Fruit fly (Drosophila melanogaster) whole organism, embryonic: ENCODE data around the gene CG14961.

Experiments
- Abd-B ChIP-seq: fragments of 200-800 bp; sonication (Bioruptor generic); optimal IDR thresholded peaks from 2 replicates; lab custom pipeline; 2018; ENCODE audit warnings: missing biosample characterization, mild to moderate bottlenecking, missing genetic modification characterization, moderate library complexity
- Atf3 ChIP-seq: fragments of 200-800 bp; sonication (Bioruptor generic); optimal IDR thresholded peaks from 3 replicates; lab custom pipeline; 2016; ENCODE audit warnings: missing biosample characterization, missing genetic modification characterization
- CG1024 ChIP-seq: fragments of 200-800 bp; sonication (Bioruptor generic); IDR thresholded peaks from 2 replicates; pipeline ENCODE4 v1.3.6; 2022; ENCODE audit warnings: missing biosample characterization, missing genetic modification characterization
- CG10274 ChIP-seq: fragments of 200-800 bp; sonication (Bioruptor generic); optimal IDR thresholded peaks from 3 replicates; lab custom pipeline; 2017; ENCODE audit warnings: missing biosample characterization, mild to moderate bottlenecking, missing genetic modification characterization
- CG10366 ChIP-seq: fragments of 200-800 bp; sonication (Bioruptor generic); IDR thresholded peaks from 2 replicates; pipeline ENCODE4 v1.3.6; 2022; ENCODE audit warnings: missing biosample characterization, missing genetic modification characterization
- CG13287 ChIP-seq: fragments of 200-800 bp; sonication (Bioruptor generic); IDR thresholded peaks from 2 replicates; pipeline ENCODE4 v1.3.6; 2022; ENCODE audit warnings: missing biosample characterization, missing genetic modification characterization; ENCODE audit not compliant: partially characterized antibody
- CG14667 ChIP-seq: fragments of 200-800 bp; sonication (Bioruptor generic); IDR thresholded peaks from 2 replicates; pipeline ENCODE4 v1.3.6; 2022; ENCODE audit warnings: missing biosample characterization, missing genetic modification characterization
- CG14965 ChIP-seq: fragments of 200-800 bp; sonication (Bioruptor generic); optimal IDR thresholded peaks from 2 replicates; lab custom pipeline; 2016; ENCODE audit warnings: missing biosample characterization, missing genetic modification characterization, borderline replicate concordance
- CG15479 ChIP-seq: fragments of 200-800 bp; sonication (Bioruptor generic); optimal IDR thresholded peaks from 3 replicates; lab custom pipeline; 2019; ENCODE audit warnings: missing biosample characterization, mild to moderate bottlenecking, missing genetic modification characterization, moderate library complexity
- CG1603 ChIP-seq: fragments of 200-800 bp; sonication (Bioruptor generic); optimal IDR thresholded peaks from 2 replicates; lab custom pipeline; 2019; ENCODE audit warnings: missing biosample characterization, mild to moderate bottlenecking, missing genetic modification characterization, moderate library complexity
- CG17361 ChIP-seq: fragments of 200-800 bp; sonication (Bioruptor generic); IDR thresholded peaks from 3 replicates; pipeline ENCODE4 v1.3.6; 2022; ENCODE audit warnings: missing biosample characterization, missing genetic modification characterization
- CG30020 ChIP-seq: fragments of 200-800 bp; optimal IDR thresholded peaks from 2 replicates; lab custom pipeline; 2019; ENCODE audit warnings: missing biosample characterization, mild to moderate bottlenecking, missing genetic modification characterization, moderate library complexity
- CG3726 ChIP-seq: fragments of 200-800 bp; sonication (Bioruptor generic); IDR thresholded peaks from 3 replicates; pipeline ENCODE4, ENCODE4 v1.3.6; 2022; ENCODE audit warnings: missing biosample characterization, missing genetic modification characterization
- CG7786 ChIP-seq: fragments of 200-800 bp; sonication (Bioruptor generic); optimal IDR thresholded peaks from 2 replicates; lab custom pipeline; 2016; ENCODE audit warnings: missing biosample characterization, missing genetic modification characterization
- CG8359 ChIP-seq: fragments of 200-800 bp; sonication (Bioruptor generic); optimal IDR thresholded peaks from 2 replicates; lab custom pipeline; 2017; ENCODE audit warnings: missing biosample characterization, mild to moderate bottlenecking, missing genetic modification characterization, borderline replicate concordance
- CG8924 ChIP-seq: fragments of 200-800 bp; optimal IDR thresholded peaks from 3 replicates; lab custom pipeline; 2019; ENCODE audit warnings: missing biosample characterization, mild to moderate bottlenecking, missing genetic modification characterization, moderate library complexity
- Dll ChIP-seq: fragments of 200-800 bp; sonication (Bioruptor generic); IDR thresholded peaks from 4 replicates; pipeline ENCODE4 v1.3.6; 2022; ENCODE audit warnings: missing biosample characterization, missing genetic modification characterization; ENCODE audit not compliant: partially characterized antibody
- HLHmδ ChIP-seq: fragments of 200-800 bp; sonication (Bioruptor generic); optimal IDR thresholded peaks from 2 replicates; lab custom pipeline; 2018; ENCODE audit warnings: missing biosample characterization, mild to moderate bottlenecking, missing genetic modification characterization, moderate library complexity
- Hr51 ChIP-seq, 2 experiments: fragments of 200-800 bp; sonication (Bioruptor generic); optimal IDR thresholded peaks; 2 replicates in 1 of 2; 3 replicates in 1 of 2; lab custom pipeline; 2016 to 2018; ENCODE audit warnings: missing biosample characterization in 2 of 2, missing genetic modification characterization in 2 of 2, mild to moderate bottlenecking in 1 of 2, moderate library complexity in 1 of 2
- Kr ChIP-seq: fragments of 200-800 bp; sonication (Bioruptor generic); optimal IDR thresholded peaks from 2 replicates; lab custom pipeline; 2017; ENCODE audit warnings: missing biosample characterization, mild to moderate bottlenecking, missing genetic modification characterization
- Max ChIP-seq: fragments of 200-800 bp; sonication (Bioruptor generic); optimal IDR thresholded peaks from 2 replicates; lab custom pipeline; 2016; ENCODE audit warnings: missing biosample characterization, mild to moderate bottlenecking, missing genetic modification characterization
- Med ChIP-seq: fragments of 200-800 bp; sonication (Bioruptor generic); peaks from one replicate; lab custom pipeline; 2016; ENCODE audit warnings: missing biosample characterization, missing genetic modification characterization, mild to moderate bottlenecking, inconsistent platforms, moderate library complexity
- NC2β ChIP-seq: fragments of 200-800 bp; sonication (Bioruptor generic); optimal IDR thresholded peaks from 2 replicates; lab custom pipeline; 2016; ENCODE audit warnings: missing biosample characterization, missing genetic modification characterization
- PHDP ChIP-seq: fragments of 200-800 bp; sonication (Bioruptor generic); optimal IDR thresholded peaks from 3 replicates; lab custom pipeline; 2018; ENCODE audit warnings: missing biosample characterization, mild to moderate bottlenecking, missing genetic modification characterization, moderate library complexity
- Spps ChIP-seq: fragments of 200-800 bp; sonication (Bioruptor generic); optimal IDR thresholded peaks from 2 replicates; lab custom pipeline; 2018; ENCODE audit warnings: missing biosample characterization, mild to moderate bottlenecking, missing genetic modification characterization
- Sry-β ChIP-seq: fragments of 200-800 bp; sonication (Bioruptor generic); optimal IDR thresholded peaks from 2 replicates; lab custom pipeline; 2018; ENCODE audit warnings: missing biosample characterization, mild to moderate bottlenecking, missing genetic modification characterization, moderate library complexity
- abd-A ChIP-seq: fragments of 200-800 bp; sonication (Bioruptor generic); optimal IDR thresholded peaks from 3 replicates; lab custom pipeline; 2019; ENCODE audit warnings: missing biosample characterization, mild to moderate bottlenecking, missing genetic modification characterization, moderate library complexity
- chif ChIP-seq, 2 experiments: fragments of 200-800 bp; sonication (Bioruptor generic); optimal IDR thresholded peaks; 3 replicates each; lab custom pipeline; 2016; ENCODE audit warnings: missing biosample characterization in 2 of 2, missing genetic modification characterization in 2 of 2
- disco-r ChIP-seq: fragments of 200-800 bp; sonication (Bioruptor generic); optimal IDR thresholded peaks from 2 replicates; lab custom pipeline; 2016; ENCODE audit warnings: missing biosample characterization, missing genetic modification characterization
- emc ChIP-seq: fragments of 200-800 bp; sonication (Bioruptor generic); optimal IDR thresholded peaks from 2 replicates; lab custom pipeline; 2016; ENCODE audit warnings: missing biosample characterization, missing genetic modification characterization
- fd102C ChIP-seq: fragments of 200-800 bp; sonication (Bioruptor generic); optimal IDR thresholded peaks from 2 replicates; lab custom pipeline; 2018; ENCODE audit warnings: missing biosample characterization, mild to moderate bottlenecking, missing genetic modification characterization, moderate library complexity
- jing ChIP-seq: fragments of 200-800 bp; sonication (Bioruptor generic); optimal IDR thresholded peaks from 2 replicates; lab custom pipeline; 2018; ENCODE audit warnings: missing biosample characterization, mild to moderate bottlenecking, missing genetic modification characterization
- kah ChIP-seq: fragments of 200-800 bp; sonication (Bioruptor generic); optimal IDR thresholded peaks from 2 replicates; lab custom pipeline; 2018; ENCODE audit warnings: missing biosample characterization, mild to moderate bottlenecking, missing genetic modification characterization
- lab ChIP-seq: fragments of 200-800 bp; sonication (Bioruptor generic); optimal IDR thresholded peaks from 3 replicates; lab custom pipeline; 2017; ENCODE audit warnings: missing biosample characterization, missing genetic modification characterization, mild to moderate bottlenecking, moderate library complexity, missing genetic modification reagents
- mld ChIP-seq: fragments of 200-800 bp; sonication (Bioruptor generic); IDR thresholded peaks from 3 replicates; pipeline ENCODE4 v1.3.6; 2022; ENCODE audit warnings: missing biosample characterization, missing genetic modification characterization; ENCODE audit not compliant: partially characterized antibody
- nerfin-2 ChIP-seq: fragments of 200-800 bp; sonication (Bioruptor generic); IDR thresholded peaks from 2 replicates; pipeline ENCODE4 v1.3.6; 2022; ENCODE audit warnings: missing biosample characterization, missing genetic modification characterization; ENCODE audit not compliant: partially characterized antibody
- peb ChIP-seq: fragments of 200-800 bp; sonication (Bioruptor generic); IDR thresholded peaks from 2 replicates; pipeline ENCODE4 v1.3.6; 2022; ENCODE audit warnings: missing biosample characterization, missing genetic modification characterization
- repo ChIP-seq: fragments of 200-800 bp; sonication (Bioruptor generic); optimal IDR thresholded peaks from 2 replicates; lab custom pipeline; 2016; ENCODE audit warnings: missing biosample characterization, missing genetic modification characterization
- run ChIP-seq: fragments of 200-800 bp; sonication (Bioruptor generic); optimal IDR thresholded peaks from 3 replicates; lab custom pipeline; 2018; ENCODE audit warnings: missing biosample characterization, mild to moderate bottlenecking, missing genetic modification characterization
- seq ChIP-seq: fragments of 200-800 bp; sonication (Bioruptor generic); IDR thresholded peaks from 2 replicates; pipeline ENCODE4 v1.3.6; 2022; ENCODE audit warnings: missing biosample characterization, missing genetic modification characterization
- sna ChIP-seq: fragments of 200-800 bp; sonication (Bioruptor generic); IDR thresholded peaks from 2 replicates; pipeline ENCODE4 v1.3.6; 2022; ENCODE audit warnings: missing biosample characterization, missing genetic modification characterization; ENCODE audit not compliant: partially characterized antibody
- sr ChIP-seq: fragments of 200-800 bp; sonication (Bioruptor generic); IDR thresholded peaks from 3 replicates; pipeline ENCODE4 v1.3.6; 2022; ENCODE audit warnings: missing biosample characterization, missing genetic modification characterization
- tio ChIP-seq: fragments of 200-800 bp; sonication (Bioruptor generic); optimal IDR thresholded peaks from 2 replicates; lab custom pipeline; 2017; ENCODE audit warnings: missing biosample characterization, missing genetic modification characterization, inconsistent platforms
- tll ChIP-seq, 2 experiments: fragments of 200-800 bp in 1 of 2; fragments of >200 bp in 1 of 2; sonication (Bioruptor generic) in 1 of 2; optimal IDR thresholded peaks; 2 replicates each; lab custom pipeline; 2017 to 2019; ENCODE audit warnings: missing biosample characterization in 2 of 2, missing genetic modification characterization in 2 of 2, mild to moderate bottlenecking in 1 of 2, moderate library complexity in 1 of 2
- trh ChIP-seq: fragments of 200-800 bp; sonication (Bioruptor generic); optimal IDR thresholded peaks from 2 replicates; lab custom pipeline; 2016; ENCODE audit warnings: missing biosample characterization, missing genetic modification characterization
- ttk ChIP-seq: fragments of 200-800 bp; sonication (Bioruptor generic); IDR thresholded peaks from 2 replicates; pipeline ENCODE4 v2.1.2; 2022; ENCODE audit warnings: missing biosample characterization, missing genetic modification characterization
- wdn ChIP-seq: fragments of 200-800 bp; sonication (Bioruptor generic); IDR thresholded peaks from 2 replicates; pipeline ENCODE4 v1.3.6; 2022; ENCODE audit warnings: missing biosample characterization, missing genetic modification characterization
- zf30C ChIP-seq: fragments of 200-800 bp; sonication (Bioruptor generic); optimal IDR thresholded peaks from 3 replicates; lab custom pipeline; 2018; ENCODE audit warnings: missing biosample characterization, mild to moderate bottlenecking, missing genetic modification characterization

Gene CG14961

dm6 chr3L:3380225-3381043 is 50.6 kb downstream of the CG14961 start (continued):
- TF ChIP-seq sna (GFP tag; lab: Robert Waterston, UW), result no peak
- no peak for TF ChIP-seq CG1024 (GFP tag; lab: Robert Waterston, UW)
- TF ChIP-seq wdn (GFP tag; lab: Robert Waterston, UW), result no peak
- TF ChIP-seq CG10274 (GFP tag; lab: Kevin White, UChicago), result no peak
- no peak for TF ChIP-seq trh
- no peak for TF ChIP-seq CG3726
- peak in 1 of 2 experiments; percentile 38 for TF ChIP-seq chif (GFP tag; optimal IDR thresholded peaks at IDR 0.05; lab: Kevin White, UChicago)
- TF ChIP-seq CG7786 (GFP tag; lab: Kevin White, UChicago), result no peak
- no peak for TF ChIP-seq tio (GFP tag; lab: Kevin White, UChicago)
- TF ChIP-seq abd-A (tag; lab: Kevin White, UChicago), result no peak
- no peak for TF ChIP-seq disco-r (GFP tag; lab: Kevin White, UChicago)
- TF ChIP-seq peb (GFP tag; lab: Robert Waterston, UW), result no peak
- peak; percentile 14 for TF ChIP-seq Spps
- TF ChIP-seq NC2β, result no peak
- TF ChIP-seq CG14965 (GFP tag; lab: Kevin White, UChicago), result no peak
- no peak for TF ChIP-seq mld (GFP tag; lab: Robert Waterston, UW)
- TF ChIP-seq CG17361, result peak; percentile 69
- TF ChIP-seq CG8924, result peak; percentile 50
- TF ChIP-seq emc, result no peak
- no peak for TF ChIP-seq run (tag; lab: Kevin White, UChicago)
- TF ChIP-seq Sry-β (GFP tag; lab: Kevin White, UChicago), result no peak
- TF ChIP-seq fd102C (GFP tag; lab: Kevin White, UChicago), result no peak
- TF ChIP-seq Atf3 (GFP tag; lab: Kevin White, UChicago), result no peak
- TF ChIP-seq repo (GFP tag; lab: Kevin White, UChicago), result peak; percentile 16
- no peak for TF ChIP-seq nerfin-2 (GFP tag; lab: Robert Waterston, UW)
- TF ChIP-seq CG14667 (GFP tag; lab: Robert Waterston, UW), result no peak
- TF ChIP-seq CG15479 (GFP tag; lab: Kevin White, UChicago), result no peak
- no peak for TF ChIP-seq Max (GFP tag; lab: Kevin White, UChicago)
- TF ChIP-seq Abd-B, result peak; percentile 38
- peak; percentile 37 for TF ChIP-seq lab
- peak; percentile 37 for TF ChIP-seq jing (GFP tag; lab: Kevin White, UChicago)
- peak; percentile 36 for TF ChIP-seq PHDP (tag; lab: Kevin White, UChicago)
- TF ChIP-seq seq (GFP tag; lab: Robert Waterston, UW), result 0 out of 2 replicates have a peak, but pooled peaks have one; percentile 18
- peak in 1 of 2 experiments; percentile 63 for TF ChIP-seq Hr51 (GFP tag; optimal IDR thresholded peaks at IDR 0.05; lab: Kevin White, UChicago)
- no peak for TF ChIP-seq tll (GFP tag; optimal IDR thresholded peaks at IDR 0.05; lab: Kevin White, UChicago)
- TF ChIP-seq CG13287, result no peak
- peak; percentile 50 for TF ChIP-seq ttk (GFP tag; lab: Robert Waterston, UW)
- TF ChIP-seq CG10366 (GFP tag; lab: Robert Waterston, UW), result peak; percentile 22; the same call in 1 of the 2 replicates
- TF ChIP-seq CG8359 (GFP tag; lab: Kevin White, UChicago), result no peak
- peak; percentile 97 for TF ChIP-seq sr
- TF ChIP-seq zf30C (GFP tag; lab: Kevin White, UChicago), result peak; percentile 1
- no peak for TF ChIP-seq Kr (GFP tag; lab: Kevin White, UChicago)
- no peak for TF ChIP-seq CG30020 (tag; lab: Kevin White, UChicago)
- peak; percentile 39 for TF ChIP-seq CG1603 (tag; lab: Kevin White, UChicago)
- peak; percentile 78 for TF ChIP-seq Med (GFP tag; lab: Kevin White, UChicago)
- peak; percentile 26 for TF ChIP-seq kah (GFP tag; lab: Kevin White, UChicago)
- no peak for TF ChIP-seq HLHmδ (GFP tag; lab: Kevin White, UChicago)
- TF ChIP-seq Dll (GFP tag; lab: Robert Waterston, UW), result no peak
